Worm (Caenorhabditis elegans) whole organism, L3 larva: ENCODE data around the gene ifo-1.

Experiments
- aly-2 ChIP-seq: fragments of 150-350 bp; optimal IDR thresholded peaks from 2 replicates; lab custom pipeline; 2014; ENCODE audit warnings: missing biosample characterization, missing genetic modification characterization
- nhr-25 ChIP-seq: sonication (generic microtip); optimal IDR thresholded peaks from 2 replicates; lab custom pipeline; 2017; ENCODE audit warnings: missing biosample characterization, missing genetic modification characterization
- snpc-4 ChIP-seq: fragments of 150-350 bp; optimal IDR thresholded peaks from 2 replicates; lab custom pipeline; 2014; ENCODE audit warnings: missing biosample characterization, missing genetic modification characterization

DNA sequence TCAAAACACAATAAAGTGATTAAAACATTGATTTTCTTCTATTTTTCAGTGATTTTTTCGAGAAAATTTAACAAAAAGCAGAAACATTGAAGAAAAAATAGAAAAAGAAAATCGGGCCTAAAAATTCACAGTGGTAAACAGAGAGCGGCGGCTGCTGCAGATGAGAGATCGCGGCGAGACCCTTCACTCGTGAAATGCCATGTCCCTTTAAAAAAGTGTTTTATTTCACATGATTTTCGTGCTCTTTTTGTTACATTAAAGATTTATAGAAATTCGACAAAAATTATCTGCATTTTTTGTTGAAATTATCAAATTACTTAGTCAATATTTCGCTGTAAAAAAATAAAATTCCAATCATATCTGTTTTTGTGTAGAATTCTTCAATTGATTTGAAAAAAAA lies 12.5 kb downstream of the ifo-1 start:
- peak; percentile 48 for TF ChIP-seq nhr-25 (tag; lab: Kevin White, UChicago)
- no peak for TF ChIP-seq aly-2 (tag; lab: Kevin White, UChicago)
- peak; percentile 80 for TF ChIP-seq snpc-4 (tag; lab: Kevin White, UChicago)
